Fruit fly (Drosophila melanogaster): ENCODE results near the gene JMJD4.

JMJD4 gene

dm6 chr2L:18148552-18149219 is 10.4 kb downstream of the JMJD4 start:
- TF ChIP-seq kay (GFP tag; ENCODE audit: borderline replicate concordance) (peak; percentile 90), bab1 (GFP tag; optimal IDR thresholded peaks at IDR 0.05) (no peak), cic (GFP tag; optimal IDR thresholded peaks at IDR 0.05) (peak; percentile 100), cnc (optimal IDR thresholded peaks at IDR 0.05) (no peak), toe (GFP tag; optimal IDR thresholded peaks at IDR 0.05) (peak; percentile 14), tj (GFP tag; optimal IDR thresholded peaks at IDR 0.05) (peak; percentile 65), Mnt (GFP tag; optimal IDR thresholded peaks at IDR 0.05) (peak; percentile 76), ovo (GFP tag; optimal IDR thresholded peaks at IDR 0.05) (peak; percentile 79), Crg-1 (GFP tag; optimal IDR thresholded peaks at IDR 0.05) (peak; percentile 86), CG14711 (tag; optimal IDR thresholded peaks at IDR 0.05) (peak; percentile 60), CG11617 (GFP tag; optimal IDR thresholded peaks at IDR 0.05) (peak; percentile 58), CG7101 (tag; optimal IDR thresholded peaks at IDR 0.05) (peak; percentile 84), CG7045 (GFP tag; optimal IDR thresholded peaks at IDR 0.05) (peak; percentile 87), CG1620 (GFP tag; optimal IDR thresholded peaks at IDR 0.05) (peak; percentile 11), CG33017 (tag; optimal IDR thresholded peaks at IDR 0.05) (peak; percentile 43), Clk (GFP tag; optimal IDR thresholded peaks at IDR 0.05) (peak; percentile 65), CG12768 (GFP tag; optimal IDR thresholded peaks at IDR 0.05) (peak; percentile 77), pad (GFP tag; optimal IDR thresholded peaks at IDR 0.05) (peak; percentile 53), Hr96 (GFP tag; optimal IDR thresholded peaks at IDR 0.05) (peak; percentile 5), CG5204 (GFP tag; optimal IDR thresholded peaks at IDR 0.05) (no peak)

dm6 chr2L:18147511-18148072 is 11.5 kb downstream of the JMJD4 start:
- TF ChIP-seq CG11617 (GFP tag; optimal IDR thresholded peaks at IDR 0.05) = no peak
- peak; percentile 2 for TF ChIP-seq kay (GFP tag; ENCODE audit: borderline replicate concordance)
- peak; percentile 96 for TF ChIP-seq cic (GFP tag; optimal IDR thresholded peaks at IDR 0.05)

dm6 chr2L:18146618-18147099 is 12.4 kb downstream of the JMJD4 start:
- TF ChIP-seq pad (GFP tag; optimal IDR thresholded peaks at IDR 0.05) = no peak

- TF ChIP-seq CG7101 (tag; optimal IDR thresholded peaks at IDR 0.05) = no peak
- TF ChIP-seq Clk (GFP tag; optimal IDR thresholded peaks at IDR 0.05) = no peak
- no peak for TF ChIP-seq CG11617 (GFP tag; optimal IDR thresholded peaks at IDR 0.05)
Observed at dm6 chr2L:18145826-18146225, 13.2 kb downstream of the JMJD4 start.

dm6 chr2L:18145253-18145652 is 13.8 kb downstream of the JMJD4 start:
- TF ChIP-seq pad (GFP tag; optimal IDR thresholded peaks at IDR 0.05) (no peak), kay (GFP tag; ENCODE audit: borderline replicate concordance) (no peak), Clk (GFP tag; optimal IDR thresholded peaks at IDR 0.05) (no peak), CG12768 (GFP tag; optimal IDR thresholded peaks at IDR 0.05) (no peak), CG14711 (tag; optimal IDR thresholded peaks at IDR 0.05) (no peak)

- no peak for TF ChIP-seq Hr96 (GFP tag; optimal IDR thresholded peaks at IDR 0.05)
- no peak for TF ChIP-seq Mnt (GFP tag; optimal IDR thresholded peaks at IDR 0.05)
- TF ChIP-seq CG7045 (GFP tag; optimal IDR thresholded peaks at IDR 0.05) = no peak
- no peak for TF ChIP-seq tj (GFP tag; optimal IDR thresholded peaks at IDR 0.05)
- no peak for TF ChIP-seq CG5204 (GFP tag; optimal IDR thresholded peaks at IDR 0.05)
- no peak for TF ChIP-seq bab1 (GFP tag; optimal IDR thresholded peaks at IDR 0.05)
- no peak for TF ChIP-seq CG7101 (tag; optimal IDR thresholded peaks at IDR 0.05)
- no peak for TF ChIP-seq CG11617 (GFP tag; optimal IDR thresholded peaks at IDR 0.05)
- TF ChIP-seq Crg-1 (GFP tag; optimal IDR thresholded peaks at IDR 0.05) = no peak
- no peak for TF ChIP-seq ovo (GFP tag; optimal IDR thresholded peaks at IDR 0.05)
- no peak for TF ChIP-seq CG12768 (GFP tag; optimal IDR thresholded peaks at IDR 0.05)
- TF ChIP-seq cnc (optimal IDR thresholded peaks at IDR 0.05) = no peak
- no peak for TF ChIP-seq CG1620 (GFP tag; optimal IDR thresholded peaks at IDR 0.05)
- no peak for TF ChIP-seq pad (GFP tag; optimal IDR thresholded peaks at IDR 0.05)
- TF ChIP-seq toe (GFP tag; optimal IDR thresholded peaks at IDR 0.05) = no peak
- TF ChIP-seq CG14711 (tag; optimal IDR thresholded peaks at IDR 0.05) = no peak
- TF ChIP-seq Clk (GFP tag; optimal IDR thresholded peaks at IDR 0.05) = no peak
- TF ChIP-seq CG33017 (tag; optimal IDR thresholded peaks at IDR 0.05) = no peak
- no peak for TF ChIP-seq cic (GFP tag; optimal IDR thresholded peaks at IDR 0.05)
- TF ChIP-seq kay (GFP tag; ENCODE audit: borderline replicate concordance) = no peak
Observed at dm6 chr2L:18144268-18144834, 14.7 kb downstream of the JMJD4 start.

dm6 chr2L:18143176-18143575 is 15.9 kb downstream of the JMJD4 start:
- TF ChIP-seq cic (GFP tag; optimal IDR thresholded peaks at IDR 0.05) (peak; percentile 15), CG14711 (tag; optimal IDR thresholded peaks at IDR 0.05) (no peak)
